Worm (Caenorhabditis elegans): Measurements from ENCODE around the gene dyf-18.

DNA sequence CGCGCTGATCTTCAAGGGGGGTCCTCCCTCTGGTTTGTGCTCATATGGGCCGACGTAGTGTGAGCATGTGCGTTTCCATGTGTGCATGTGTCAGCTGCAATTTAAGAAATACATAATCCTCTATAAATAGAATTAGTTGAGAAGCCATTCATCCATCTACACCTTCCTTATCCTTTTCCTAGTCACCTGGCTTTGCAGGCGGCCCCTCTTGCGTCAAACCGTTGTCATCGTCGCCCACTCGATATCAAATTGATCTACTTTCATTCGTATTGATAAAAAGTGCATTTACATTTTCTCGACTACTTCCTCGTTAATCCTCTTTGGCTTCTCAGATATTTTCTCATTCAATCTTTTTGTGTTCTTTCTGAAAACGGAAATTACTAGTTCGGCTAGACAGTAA lies 11.0 kb upstream of the dyf-18 start:
- TF ChIP-seq him-1 (tag; optimal IDR thresholded peaks at IDR 0.05): no peak
- TF ChIP-seq W03F9.2 (tag; optimal IDR thresholded peaks at IDR 0.05): no peak

Measured in whole organism, L4/young adult.